Fruit fly (Drosophila melanogaster): ENCODE measurements around the gene Nrx-1.

The Nrx-1 gene

DNA sequence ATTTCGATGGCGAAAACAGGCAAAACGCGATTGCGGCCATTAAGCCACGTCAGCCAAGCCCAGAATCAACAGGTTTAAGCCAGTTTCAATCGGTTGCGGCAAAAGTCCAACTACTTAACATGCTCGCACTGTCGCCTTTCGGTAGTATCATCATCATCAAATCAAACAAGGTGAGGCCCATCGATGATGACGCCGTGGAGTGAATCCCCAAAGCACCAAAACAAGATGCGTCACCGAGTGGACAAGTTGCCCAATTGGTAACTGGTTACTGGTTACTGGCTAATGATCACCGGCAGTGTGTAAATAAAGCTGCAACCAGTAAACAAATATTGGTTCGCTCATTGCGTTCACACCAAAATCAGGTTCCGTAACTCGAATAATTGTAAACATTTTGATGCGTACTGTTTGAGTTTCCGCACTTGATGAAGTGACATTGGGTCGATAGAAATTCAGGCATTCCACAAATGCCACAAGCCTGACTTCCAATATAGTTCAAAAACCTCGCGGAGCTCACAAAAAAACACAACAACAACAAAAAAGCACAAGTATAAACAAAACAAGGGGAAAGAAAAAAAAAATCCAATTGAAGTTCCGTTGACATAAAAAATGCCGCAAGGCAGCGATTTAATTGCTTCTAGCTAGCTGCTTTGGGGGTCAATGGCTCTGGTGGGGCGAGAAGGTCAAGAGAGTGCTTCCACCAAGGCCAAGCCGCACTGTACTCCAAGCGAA lies 56.2 kb downstream of the Nrx-1 start (continued):
- TF ChIP-seq CG32532 (GFP tag; IDR thresholded peaks at IDR 0.05), result peak; percentile 48; the same call in 1 of the 2 replicates
- no peak for TF ChIP-seq emc (GFP tag; optimal IDR thresholded peaks at IDR 0.05)
- no peak for TF ChIP-seq CG8478 (optimal IDR thresholded peaks at IDR 0.05)
- no peak for TF ChIP-seq zf30C (GFP tag; optimal IDR thresholded peaks at IDR 0.05)
- peak; percentile 60 for TF ChIP-seq CG8281 (tag; optimal IDR thresholded peaks at IDR 0.05)
- peak; percentile 21 for TF ChIP-seq CG30403 (GFP tag; optimal IDR thresholded peaks at IDR 0.05)
- peak; percentile 46 for TF ChIP-seq mirr (GFP tag; optimal IDR thresholded peaks at IDR 0.05)
- TF ChIP-seq CG2129 (GFP tag; IDR thresholded peaks at IDR 0.05; ENCODE audit: partially characterized antibody), result no peak
- TF ChIP-seq nau (GFP tag; optimal IDR thresholded peaks at IDR 0.05), result peak; percentile 84
- no peak for TF ChIP-seq pita (GFP tag; optimal IDR thresholded peaks at IDR 0.05)
- peak; percentile 6 for TF ChIP-seq CG12391 (tag; optimal IDR thresholded peaks at IDR 0.05)
- peak; percentile 58 for TF ChIP-seq nerfin-1 (tag; optimal IDR thresholded peaks at IDR 0.05)
- TF ChIP-seq HHEX (GFP tag; optimal IDR thresholded peaks at IDR 0.05), result peak; percentile 79
- TF ChIP-seq ara (GFP tag; IDR thresholded peaks at IDR 0.05), result peak; percentile 55
- TF ChIP-seq CG7963 (GFP tag; IDR thresholded peaks at IDR 0.05; ENCODE audit: partially characterized antibody), result no peak
- peak; percentile 74 for TF ChIP-seq CG7987 (GFP tag; optimal IDR thresholded peaks at IDR 0.05)
- peak; percentile 35 for TF ChIP-seq CG10654 (GFP tag; optimal IDR thresholded peaks at IDR 0.05)
- TF ChIP-seq Gsc (GFP tag; IDR thresholded peaks at IDR 0.05), result no peak
- no peak for TF ChIP-seq ase (GFP tag; IDR thresholded peaks at IDR 0.05)
- peak; percentile 29 for TF ChIP-seq slbo (GFP tag; IDR thresholded peaks at IDR 0.05)
- TF ChIP-seq CG12744 (GFP tag; optimal IDR thresholded peaks at IDR 0.05), result no peak
- TF ChIP-seq Neu2 (GFP tag; optimal IDR thresholded peaks at IDR 0.05; ENCODE audit: borderline replicate concordance), result no peak
- peak; percentile 30; the same call in 1 of the 3 replicates for TF ChIP-seq B-H1 (GFP tag; IDR thresholded peaks at IDR 0.05)
- TF ChIP-seq CG5180 (GFP tag; optimal IDR thresholded peaks at IDR 0.05), result peak; percentile 79
- no peak for TF ChIP-seq Dip2 (GFP tag; IDR thresholded peaks at IDR 0.05)
- peak; percentile 82 for TF ChIP-seq seq (GFP tag; IDR thresholded peaks at IDR 0.05)
- peak; percentile 75 for TF ChIP-seq CG1603 (tag; optimal IDR thresholded peaks at IDR 0.05)
- peak; percentile 24 to 37 for TF ChIP-seq dpn (GFP tag; optimal IDR thresholded peaks at IDR 0.05)
- TF ChIP-seq CG15479 (GFP tag; optimal IDR thresholded peaks at IDR 0.05), result no peak
- TF ChIP-seq pan (optimal IDR thresholded peaks at IDR 0.05), result no peak
- peak in 1 of 2 experiments; percentile 15 for TF ChIP-seq pan (GFP tag; optimal IDR thresholded peaks at IDR 0.05 in 1 of 2, IDR thresholded peaks at IDR 0.05 in 1 of 2)
- peak; percentile 81 for TF ChIP-seq org-1 (GFP tag; optimal IDR thresholded peaks at IDR 0.05)
- peak; percentile 5 for TF ChIP-seq CG4282 (GFP tag; optimal IDR thresholded peaks at IDR 0.05)
- TF ChIP-seq so (GFP tag; IDR thresholded peaks at IDR 0.05), result peak; percentile 69; the same call in 2 of the 3 replicates
- no peak for TF ChIP-seq maf-S (GFP tag; optimal IDR thresholded peaks at IDR 0.05)
- peak; percentile 62 for TF ChIP-seq kah (GFP tag; optimal IDR thresholded peaks at IDR 0.05)
- peak; percentile 52 for TF ChIP-seq CG33557 (GFP tag; optimal IDR thresholded peaks at IDR 0.05)
- TF ChIP-seq CG3838 (GFP tag; optimal IDR thresholded peaks at IDR 0.05), result peak; percentile 32
- peak; percentile 43 for TF ChIP-seq scrt (GFP tag; optimal IDR thresholded peaks at IDR 0.05)
- TF ChIP-seq CG18619 (GFP tag; optimal IDR thresholded peaks at IDR 0.05), result peak; percentile 61
- TF ChIP-seq onecut (GFP tag; IDR thresholded peaks at IDR 0.05), result peak; percentile 59; the same call in 1 of the 2 replicates
- TF ChIP-seq CG13287 (GFP tag; IDR thresholded peaks at IDR 0.05; ENCODE audit: partially characterized antibody), result no peak
- TF ChIP-seq CG31224 (GFP tag; IDR thresholded peaks at IDR 0.05), result 0 out of 2 replicates have a peak, but pooled peaks have one; percentile 32
- peak; percentile 68 for TF ChIP-seq CG10209 (GFP tag; optimal IDR thresholded peaks at IDR 0.05)
- TF ChIP-seq CG10267 (tag; optimal IDR thresholded peaks at IDR 0.05), result no peak
- peak; percentile 23 for TF ChIP-seq CG6854 (GFP tag; optimal IDR thresholded peaks at IDR 0.05)
- TF ChIP-seq Spps (tag; optimal IDR thresholded peaks at IDR 0.05), result peak; percentile 42
- TF ChIP-seq CG11723 (GFP tag; optimal IDR thresholded peaks at IDR 0.05), result peak; percentile 76
- no peak for TF ChIP-seq Optix (GFP tag; IDR thresholded peaks at IDR 0.05)

All from whole organism, embryonic.